Fruit fly (Drosophila melanogaster): ENCODE data around the gene RpS14b.

RpS14b gene

DNA sequence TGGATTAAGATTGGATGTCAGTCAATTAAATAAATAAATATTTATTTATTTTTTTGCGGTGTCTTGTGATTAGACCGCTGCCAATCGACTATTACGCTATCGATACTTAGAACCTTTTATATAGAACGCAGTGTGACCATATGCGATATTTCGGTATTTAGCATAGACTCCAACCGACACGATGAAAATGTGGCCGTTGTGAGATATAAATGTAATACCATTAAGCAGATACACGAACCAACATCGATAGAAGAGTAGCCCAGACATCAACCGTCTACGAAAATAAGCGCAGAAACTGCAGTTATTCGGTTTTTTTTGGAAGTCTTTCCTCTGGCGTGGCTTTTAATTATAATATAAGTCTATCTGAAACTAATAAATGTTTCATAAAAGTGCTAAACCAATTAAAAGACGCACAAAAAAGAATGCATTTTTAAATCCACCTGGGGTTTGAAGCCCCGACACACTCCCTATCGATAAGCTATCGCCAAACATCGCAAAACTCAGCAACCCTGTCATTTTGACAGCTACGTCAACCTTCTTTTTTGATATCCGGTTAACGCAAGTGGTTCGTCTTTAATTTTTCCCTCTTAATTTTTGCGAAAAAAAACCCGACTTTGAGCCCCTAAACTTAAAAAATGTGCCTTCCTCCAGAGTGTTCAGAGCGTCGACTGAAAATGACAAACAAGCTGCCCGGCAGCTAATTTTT, 1.3 kb upstream of the RpS14b start, which contains the start of the genes Dhdds and RpS14a (continued):
- peak; percentile 80 for TF ChIP-seq phol (tag; optimal IDR thresholded peaks at IDR 0.05)
- TF ChIP-seq HHEX (GFP tag; optimal IDR thresholded peaks at IDR 0.05): peak; percentile 67
- TF ChIP-seq Neu2 (GFP tag; optimal IDR thresholded peaks at IDR 0.05; ENCODE audit: borderline replicate concordance): no peak
- TF ChIP-seq Ets97D (GFP tag; optimal IDR thresholded peaks at IDR 0.05): peak; percentile 99
- peak; percentile 41 for TF ChIP-seq CG9876 (GFP tag; optimal IDR thresholded peaks at IDR 0.05)
- no peak for TF ChIP-seq CG16779 (GFP tag; IDR thresholded peaks at IDR 0.05)
- TF ChIP-seq CG9727 (GFP tag; optimal IDR thresholded peaks at IDR 0.05): peak; percentile 90
- TF ChIP-seq ash1 (GFP tag; optimal IDR thresholded peaks at IDR 0.05): no peak
- TF ChIP-seq wdn (GFP tag; IDR thresholded peaks at IDR 0.05): no peak
- TF ChIP-seq ham (GFP tag; IDR thresholded peaks at IDR 0.05): no peak
- TF ChIP-seq fd96Cb (tag; optimal IDR thresholded peaks at IDR 0.05): no peak
- no peak for TF ChIP-seq CG32767 (GFP tag; IDR thresholded peaks at IDR 0.05)
- peak; percentile 19 for TF ChIP-seq CG17912 (GFP tag; optimal IDR thresholded peaks at IDR 0.05)
- TF ChIP-seq Drgx (GFP tag; IDR thresholded peaks at IDR 0.05): no peak
- TF ChIP-seq nom (GFP tag; optimal IDR thresholded peaks at IDR 0.05): peak; percentile 56
- TF ChIP-seq CG15514 (GFP tag; optimal IDR thresholded peaks at IDR 0.05): peak; percentile 64
- peak; percentile 23; the same call in 1 of the 3 replicates for TF ChIP-seq CG34422 (GFP tag; IDR thresholded peaks at IDR 0.05)
- TF ChIP-seq zfh2 (GFP tag; optimal IDR thresholded peaks at IDR 0.05): peak; percentile 61
- TF ChIP-seq CG3065 (GFP tag; optimal IDR thresholded peaks at IDR 0.05): no peak
- no peak for TF ChIP-seq jigr1 (GFP tag; IDR thresholded peaks at IDR 0.05)
- peak; percentile 75 for TF ChIP-seq ci (GFP tag; IDR thresholded peaks at IDR 0.05)
- no peak for TF ChIP-seq sim (GFP tag; IDR thresholded peaks at IDR 0.05)
- TF ChIP-seq otp (GFP tag; IDR thresholded peaks at IDR 0.05): peak; percentile 39; the same call in 1 of the 3 replicates
- TF ChIP-seq grau (tag; optimal IDR thresholded peaks at IDR 0.05): peak; percentile 49
- TF ChIP-seq tna (GFP tag; IDR thresholded peaks at IDR 0.05; ENCODE audit: partially characterized antibody): peak; percentile 35; the same call in 1 of the 2 replicates
- peak; percentile 58; the same call in 1 of the 2 replicates for TF ChIP-seq E2f2 (GFP tag; IDR thresholded peaks at IDR 0.05)
- peak; percentile 6 for TF ChIP-seq CG4617 (GFP tag; optimal IDR thresholded peaks at IDR 0.05; ENCODE audit: borderline replicate concordance)
- peak; percentile 9 for TF ChIP-seq sd (tag; optimal IDR thresholded peaks at IDR 0.05)
- TF ChIP-seq vnd (GFP tag; IDR thresholded peaks at IDR 0.05; ENCODE audit: partially characterized antibody): peak; percentile 75
- TF ChIP-seq CG15011 (GFP tag; optimal IDR thresholded peaks at IDR 0.05): peak; percentile 49

DNA sequence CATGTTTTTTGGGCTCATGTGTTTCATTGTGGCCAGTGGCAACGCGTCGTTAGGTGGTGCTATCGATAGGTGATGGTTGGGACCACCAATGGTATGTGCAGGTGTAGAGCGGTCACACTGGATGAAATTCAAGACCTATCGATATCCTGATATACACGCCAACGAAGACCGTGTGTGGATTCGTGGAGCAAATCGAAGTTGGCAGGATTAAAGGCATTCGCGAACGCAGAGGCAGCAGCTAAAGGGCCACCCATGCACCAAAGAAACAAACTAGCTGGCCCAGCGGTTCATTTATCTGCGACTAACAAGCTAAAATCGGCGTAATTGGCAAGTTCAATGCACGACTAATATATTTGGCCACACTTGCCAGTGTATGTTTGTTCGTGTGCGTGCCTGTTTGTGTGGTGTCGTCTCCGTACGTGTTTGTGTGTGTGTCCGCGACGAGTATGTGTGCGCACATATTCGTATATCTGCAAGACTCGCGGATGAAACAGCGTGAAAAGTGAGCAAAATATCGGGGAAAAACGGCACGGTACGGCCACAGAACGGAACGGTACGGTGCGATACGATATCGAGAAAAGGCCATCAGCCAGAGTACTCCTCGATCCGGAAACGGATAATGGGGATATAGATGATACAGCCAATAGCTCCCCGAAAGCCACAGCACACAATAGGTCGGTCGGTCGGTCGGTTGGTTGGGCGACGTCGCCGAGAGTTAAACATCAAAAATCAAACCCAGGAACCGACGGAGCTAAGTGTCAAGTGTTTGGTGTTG, 1.3 kb downstream of the RpS14b start, which contains the start of gene Ubr3:
Ubr3 (plus strand) TSS at position 99 of the 775 bp plus-strand sequence.
- TF ChIP-seq CG6791 (GFP tag; IDR thresholded peaks at IDR 0.05; ENCODE audit: partially characterized antibody) (peak; percentile 74), fru (optimal IDR thresholded peaks at IDR 0.05) (no peak), sna (GFP tag; IDR thresholded peaks at IDR 0.05; ENCODE audit: partially characterized antibody) (0 out of 2 replicates have a peak, but pooled peaks have one; percentile 50), CG11456 (GFP tag; IDR thresholded peaks at IDR 0.05) (no peak), hth (optimal IDR thresholded peaks at IDR 0.05) (no peak), HHEX (GFP tag; optimal IDR thresholded peaks at IDR 0.05) (peak; percentile 0), CG17186 (GFP tag; optimal IDR thresholded peaks at IDR 0.05) (peak; percentile 41), CG3995 (GFP tag; optimal IDR thresholded peaks at IDR 0.05) (no peak), CG16863 (GFP tag; optimal IDR thresholded peaks at IDR 0.05) (no peak), dmrt11E (tag; optimal IDR thresholded peaks at IDR 0.05) (no peak), CG30403 (GFP tag; optimal IDR thresholded peaks at IDR 0.05) (no peak), cad (GFP tag; optimal IDR thresholded peaks at IDR 0.05) (no peak), abd-A (tag; optimal IDR thresholded peaks at IDR 0.05) (no peak), tx (GFP tag; optimal IDR thresholded peaks at IDR 0.05) (no peak), Kr (GFP tag; optimal IDR thresholded peaks at IDR 0.05) (no peak), Dfd (GFP tag; optimal IDR thresholded peaks at IDR 0.05) (no peak), CG17359 (tag; optimal IDR thresholded peaks at IDR 0.05) (no peak), Deaf1 (tag; optimal IDR thresholded peaks at IDR 0.05) (peak; percentile 69), her (GFP tag; optimal IDR thresholded peaks at IDR 0.05) (no peak), CG13624 (GFP tag; optimal IDR thresholded peaks at IDR 0.05) (no peak), Mrtf (GFP tag; IDR thresholded peaks at IDR 0.05) (no peak)
